Worm (Caenorhabditis elegans) whole organism, L3 larva: ENCODE results near the gene Y44F5A.1.

Source experiments
- ceh-28 ChIP-seq: fragments of 150-350 bp; optimal IDR thresholded peaks from 2 replicates; lab custom pipeline; 2014; ENCODE audit warnings: missing biosample characterization, missing genetic modification reagents, missing genetic modification characterization
- fkh-2 ChIP-seq: fragments of 150-350 bp; optimal IDR thresholded peaks from 2 replicates; lab custom pipeline; 2014; ENCODE audit warnings: missing biosample characterization, missing genetic modification reagents, missing genetic modification characterization
- fos-1 ChIP-seq: fragments of 150-350 bp; optimal IDR thresholded peaks from 2 replicates; lab custom pipeline; 2014; ENCODE audit warnings: missing biosample characterization, missing genetic modification characterization
- jun-1 ChIP-seq: fragments of 150-350 bp; optimal IDR thresholded peaks from 2 replicates; lab custom pipeline; 2014; ENCODE audit warnings: missing biosample characterization, missing genetic modification reagents, missing genetic modification characterization
- nhr-237 ChIP-seq: fragments of 150-350 bp; optimal IDR thresholded peaks from 2 replicates; lab custom pipeline; 2014; ENCODE audit warnings: missing biosample characterization, missing genetic modification characterization
- pqm-1 ChIP-seq: fragments of 150-350 bp; optimal IDR thresholded peaks from 2 replicates; lab custom pipeline; 2017; ENCODE audit warnings: missing biosample characterization, missing genetic modification characterization, inconsistent platforms
- skn-1 ChIP-seq: fragments of 150-350 bp; optimal IDR thresholded peaks from 2 replicates; lab custom pipeline; 2014; ENCODE audit warnings: missing biosample characterization, missing genetic modification characterization
- snpc-4 ChIP-seq: fragments of 150-350 bp; optimal IDR thresholded peaks from 2 replicates; lab custom pipeline; 2014; ENCODE audit warnings: missing biosample characterization, missing genetic modification characterization
- tbx-2 ChIP-seq: sonication (generic microtip); optimal IDR thresholded peaks from 2 replicates; lab custom pipeline; 2016; ENCODE audit warnings: mild to moderate bottlenecking, missing genetic modification characterization, missing compliant biosample characterization
- unc-39 ChIP-seq: sonication (generic microtip); optimal IDR thresholded peaks from 4 replicates; lab custom pipeline; 2017; ENCODE audit warnings: missing biosample characterization, missing genetic modification characterization
- unc-62 ChIP-seq: fragments of 150-350 bp; sonication (generic microtip); optimal IDR thresholded peaks from 4 replicates; lab custom pipeline; 2014; ENCODE audit warnings: missing biosample characterization, missing genetic modification reagents, missing genetic modification characterization
- zag-1 ChIP-seq: fragments of 150-350 bp; optimal IDR thresholded peaks from 2 replicates; lab custom pipeline; 2014; ENCODE audit warnings: missing biosample characterization, missing genetic modification characterization

ce11 chrIII:4277762-4278161 is 30.3 kb upstream of the Y44F5A.1 start:
- TF ChIP-seq pqm-1 (tag; lab: Kevin White, UChicago) (no peak), nhr-237 (tag; lab: Kevin White, UChicago) (no peak), zag-1 (tag; lab: Kevin White, UChicago) (no peak), ceh-28 (tag; lab: Kevin White, UChicago) (no peak), jun-1 (tag; lab: Kevin White, UChicago) (no peak), tbx-2 (tag; lab: Kevin White, UChicago) (no peak), unc-39 (tag; lab: Kevin White, UChicago) (no peak), fkh-2 (no peak), skn-1 (no peak), snpc-4 (tag; lab: Kevin White, UChicago) (no peak), fos-1 (no peak), unc-62 (GFP tag; lab: Kevin White, UChicago) (no peak)
